Worm (Caenorhabditis elegans) whole organism, L2 larva: ENCODE results near the gene act-2.
A peak's percentile ranks its signal among the peaks of the same experiment; 100 is the strongest.

Experiments used
- F13H6.1 ChIP-seq: sonication (generic microtip); optimal IDR thresholded peaks from 2 replicates; lab custom pipeline; 2016; ENCODE audit warnings: missing genetic modification characterization, missing compliant biosample characterization
- R02D3.7 ChIP-seq: fragments of 150-350 bp; optimal IDR thresholded peaks from 2 replicates; lab custom pipeline; 2014; ENCODE audit warnings: missing biosample characterization, missing genetic modification characterization
- Y55F3AM.14 ChIP-seq: fragments of 200-800 bp; sonication (Bioruptor generic); optimal IDR thresholded peaks from 2 replicates; lab custom pipeline; 2018; ENCODE audit warnings: mild to moderate bottlenecking, missing genetic modification characterization, missing compliant biosample characterization
- ZK546.5 ChIP-seq: sonication (generic microtip); optimal IDR thresholded peaks from 2 replicates; lab custom pipeline; 2017; ENCODE audit warnings: missing biosample characterization, missing genetic modification characterization
- alr-1 ChIP-seq: fragments of 150-350 bp; optimal IDR thresholded peaks from 2 replicates; lab custom pipeline; 2014; ENCODE audit warnings: missing biosample characterization, missing genetic modification characterization
- aly-2 ChIP-seq: fragments of 150-350 bp; optimal IDR thresholded peaks from 2 replicates; lab custom pipeline; 2014; ENCODE audit warnings: missing biosample characterization, missing genetic modification characterization
- ama-1 ChIP-seq: fragments of 150-350 bp; optimal IDR thresholded peaks from 2 replicates; lab custom pipeline; 2018; ENCODE audit warnings: inconsistent platforms
- blmp-1 ChIP-seq: sonication (generic microtip); optimal IDR thresholded peaks from 2 replicates; lab custom pipeline; 2017; ENCODE audit warnings: missing genetic modification characterization, mild to moderate bottlenecking, missing compliant biosample characterization, antibody characterized with exemption, moderate library complexity; ENCODE audit not compliant: insufficient read depth
- crh-2 ChIP-seq: sonication (generic microtip); optimal IDR thresholded peaks from 2 replicates; lab custom pipeline; 2017; ENCODE audit warnings: missing biosample characterization, missing genetic modification characterization
- dmd-4 ChIP-seq: sonication (generic microtip); optimal IDR thresholded peaks from 2 replicates; lab custom pipeline; 2017; ENCODE audit warnings: missing biosample characterization, missing genetic modification characterization
- elt-3 ChIP-seq: sonication (generic microtip); optimal IDR thresholded peaks from 2 replicates; lab custom pipeline; 2017; ENCODE audit warnings: missing biosample characterization, missing genetic modification characterization
- fos-1 ChIP-seq: fragments of 150-350 bp; optimal IDR thresholded peaks from 2 replicates; lab custom pipeline; 2014; ENCODE audit warnings: missing biosample characterization, missing genetic modification characterization
- gmeb-1 ChIP-seq: fragments of 150-350 bp; optimal IDR thresholded peaks from 2 replicates; lab custom pipeline; 2014; ENCODE audit warnings: missing biosample characterization, missing genetic modification characterization
- lin-11 ChIP-seq: fragments of 150-350 bp; sonication (generic microtip); optimal IDR thresholded peaks from 2 replicates; lab custom pipeline; 2014; ENCODE audit warnings: missing biosample characterization, missing genetic modification characterization, inconsistent platforms, mixed read lengths
- lin-13 ChIP-seq: fragments of 150-350 bp; optimal IDR thresholded peaks from 2 replicates; lab custom pipeline; 2014; ENCODE audit warnings: missing biosample characterization, missing genetic modification reagents, missing genetic modification characterization
- lin-39 ChIP-seq: fragments of 150-350 bp; optimal IDR thresholded peaks from 2 replicates; lab custom pipeline; 2014; ENCODE audit warnings: missing biosample characterization, missing genetic modification reagents, missing genetic modification characterization
- mbf-1 ChIP-seq: sonication (generic microtip); optimal IDR thresholded peaks from 2 replicates; lab custom pipeline; 2017; ENCODE audit warnings: missing biosample characterization, missing genetic modification characterization
- nhr-10 ChIP-seq: sonication (generic microtip); optimal IDR thresholded peaks from 2 replicates; lab custom pipeline; 2017; ENCODE audit warnings: missing biosample characterization, missing genetic modification characterization
- nhr-11 ChIP-seq: fragments of 150-350 bp; optimal IDR thresholded peaks from 2 replicates; lab custom pipeline; 2014; ENCODE audit warnings: missing biosample characterization, missing genetic modification characterization
- nhr-12 ChIP-seq: fragments of 150-350 bp; optimal IDR thresholded peaks from 2 replicates; lab custom pipeline; 2014; ENCODE audit warnings: missing biosample characterization, missing genetic modification characterization
- nhr-129 ChIP-seq: fragments of 150-350 bp; optimal IDR thresholded peaks from 2 replicates; lab custom pipeline; 2014; ENCODE audit warnings: missing biosample characterization, missing genetic modification characterization
- nhr-21 ChIP-seq: fragments of 150-350 bp; optimal IDR thresholded peaks from 2 replicates; lab custom pipeline; 2014; ENCODE audit warnings: missing biosample characterization, missing genetic modification characterization
- nhr-237 ChIP-seq: fragments of 150-350 bp; optimal IDR thresholded peaks from 2 replicates; lab custom pipeline; 2014; ENCODE audit warnings: missing biosample characterization, missing genetic modification characterization
- nhr-25 ChIP-seq: fragments of 150-350 bp; sonication (generic microtip); optimal IDR thresholded peaks from 3 replicates; lab custom pipeline; 2014; ENCODE audit warnings: missing biosample characterization, missing genetic modification characterization
- sem-4 ChIP-seq: fragments of 150-350 bp; optimal IDR thresholded peaks from 2 replicates; lab custom pipeline; 2014; ENCODE audit warnings: missing biosample characterization, missing genetic modification reagents, missing genetic modification characterization
- skn-1 ChIP-seq: sonication (generic microtip); optimal IDR thresholded peaks from 2 replicates; lab custom pipeline; 2017; ENCODE audit warnings: missing biosample characterization, missing genetic modification characterization
- sma-9 ChIP-seq, 2 experiments: fragments of 150-350 bp in 1 of 2; sonication (generic microtip) in 1 of 2; optimal IDR thresholded peaks; 2 replicates each; lab custom pipeline; 2014 to 2016; ENCODE audit warnings: missing genetic modification characterization in 2 of 2, mild to moderate bottlenecking in 1 of 2, missing biosample characterization in 1 of 2, missing compliant biosample characterization in 1 of 2, missing genetic modification reagents in 1 of 2, moderate library complexity in 1 of 2
- snpc-4 ChIP-seq: fragments of 150-350 bp; optimal IDR thresholded peaks from 2 replicates; lab custom pipeline; 2014; ENCODE audit warnings: missing biosample characterization, missing genetic modification characterization
- unc-39 ChIP-seq: fragments of 150-350 bp; optimal IDR thresholded peaks from 2 replicates; lab custom pipeline; 2014; ENCODE audit warnings: missing biosample characterization, missing genetic modification characterization
- unc-55 ChIP-seq: fragments of 150-350 bp; sonication (generic microtip); optimal IDR thresholded peaks from 3 replicates; lab custom pipeline; 2014; ENCODE audit warnings: missing biosample characterization, missing genetic modification reagents, missing genetic modification characterization
- unc-62 ChIP-seq: fragments of 150-350 bp; optimal IDR thresholded peaks from 2 replicates; lab custom pipeline; 2014; ENCODE audit warnings: missing biosample characterization, missing genetic modification reagents, missing genetic modification characterization
- zag-1 ChIP-seq: fragments of 150-350 bp; optimal IDR thresholded peaks from 2 replicates; lab custom pipeline; 2014; ENCODE audit warnings: missing biosample characterization, missing genetic modification characterization
- ztf-1 ChIP-seq: fragments of 200-800 bp; sonication (Bioruptor generic); conservative IDR thresholded peaks from 2 replicates; pipeline ENCODE4 v1.3.6; 2022; ENCODE audit warnings: missing genetic modification characterization, missing compliant biosample characterization
- ztf-4 ChIP-seq: fragments of 150-350 bp; optimal IDR thresholded peaks from 2 replicates; lab custom pipeline; 2014; ENCODE audit warnings: missing biosample characterization, missing genetic modification characterization

The act-2 gene

ce11 chrV:11056484-11056883, 21.5 kb downstream of the act-2 start:
- TF ChIP-seq zag-1, result no peak
- TF ChIP-seq ztf-4 (tag; lab: Kevin White, UChicago), result no peak
- TF ChIP-seq fos-1 (tag; lab: Kevin White, UChicago), result no peak
- no peak for TF ChIP-seq F13H6.1 (tag; lab: Kevin White, UChicago)
- TF ChIP-seq unc-55 (GFP tag; lab: Kevin White, UChicago), result no peak
- TF ChIP-seq lin-13 (GFP tag; lab: Kevin White, UChicago), result no peak
- no peak for TF ChIP-seq elt-3 (tag; lab: Kevin White, UChicago)
- TF ChIP-seq gmeb-1, result no peak
- TF ChIP-seq dmd-4 (tag; lab: Kevin White, UChicago), result no peak
- TF ChIP-seq nhr-237, result no peak
- TF ChIP-seq, all 48 proteins: peak for 0

ce11 chrV:11053827-11054226, 24.1 kb downstream of the act-2 start, which contains the start of gene T04C12.7:
Gene T04C12.7 (plus strand): TSS chrV:11054127.
- TF ChIP-seq nhr-129 (tag; lab: Kevin White, UChicago) (no peak), lin-13 (GFP tag; lab: Kevin White, UChicago) (no peak), nhr-11 (tag; lab: Kevin White, UChicago) (no peak), elt-3 (tag; lab: Kevin White, UChicago) (no peak), crh-2 (tag; lab: Kevin White, UChicago) (no peak), ZK546.5 (no peak), ama-1 (no peak), lin-39 (tag; lab: Kevin White, UChicago) (no peak), Y55F3AM.14 (GFP tag; lab: Kevin White, UChicago) (no peak), ztf-1 (no peak), alr-1 (tag; lab: Kevin White, UChicago) (no peak), nhr-21 (tag; lab: Kevin White, UChicago) (no peak), aly-2 (no peak), unc-39 (no peak), nhr-25 (tag; lab: Kevin White, UChicago) (no peak), sem-4 (no peak), R02D3.7 (tag; lab: Kevin White, UChicago) (no peak), blmp-1 (no peak)

- no peak for TF ChIP-seq ZK546.5
- no peak for TF ChIP-seq nhr-10 (tag; lab: Kevin White, UChicago)
- no peak for TF ChIP-seq unc-62 (GFP tag; lab: Kevin White, UChicago)
- no peak for TF ChIP-seq ztf-4 (tag; lab: Kevin White, UChicago)
- TF ChIP-seq skn-1 (tag; lab: Kevin White, UChicago), result no peak
- TF ChIP-seq ama-1, result no peak
These were observed 26.0 kb downstream of the act-2 start, which contains the start of gene T04C12.33 for ce11 chrV:11051921-11052320. Gene T04C12.33 (plus strand): TSS chrV:11052221.

ce11 chrV:11048678-11049077, 29.3 kb downstream of the act-2 start, which contains the start of gene srh-74:
Gene srh-74 (minus strand): TSS chrV:11048778.
- TF ChIP-seq snpc-4 (tag; lab: Kevin White, UChicago) (no peak), aly-2 (no peak), ama-1 (no peak), unc-55 (GFP tag; lab: Kevin White, UChicago) (no peak), lin-11 (tag; lab: Kevin White, UChicago) (no peak), zag-1 (no peak), sem-4 (no peak), nhr-12 (no peak), nhr-21 (tag; lab: Kevin White, UChicago) (no peak), unc-62 (GFP tag; lab: Kevin White, UChicago) (no peak), nhr-237 (no peak), F13H6.1 (tag; lab: Kevin White, UChicago) (no peak), nhr-10 (tag; lab: Kevin White, UChicago) (no peak), mbf-1 (tag; lab: Kevin White, UChicago) (no peak), gmeb-1 (no peak)

- TF ChIP-seq nhr-129 (tag; lab: Kevin White, UChicago) (no peak), sma-9 (GFP tag; optimal IDR thresholded peaks at IDR 0.05; lab: Kevin White, UChicago) (peak; percentile 30), sma-9 (tag; optimal IDR thresholded peaks at IDR 0.05; lab: Kevin White, UChicago) (no peak), crh-2 (tag; lab: Kevin White, UChicago) (peak; percentile 26)
- TF ChIP-seq, all 48 proteins: peak for 2
These were observed 31.2 kb downstream of the act-2 start, which contains the start of gene dhs-18 for ce11 chrV:11046730-11047129. Gene dhs-18 (minus strand): TSS chrV:11046833.
